Worm (Caenorhabditis elegans): ENCODE results near the gene epg-5.

Gene epg-5

DNA sequence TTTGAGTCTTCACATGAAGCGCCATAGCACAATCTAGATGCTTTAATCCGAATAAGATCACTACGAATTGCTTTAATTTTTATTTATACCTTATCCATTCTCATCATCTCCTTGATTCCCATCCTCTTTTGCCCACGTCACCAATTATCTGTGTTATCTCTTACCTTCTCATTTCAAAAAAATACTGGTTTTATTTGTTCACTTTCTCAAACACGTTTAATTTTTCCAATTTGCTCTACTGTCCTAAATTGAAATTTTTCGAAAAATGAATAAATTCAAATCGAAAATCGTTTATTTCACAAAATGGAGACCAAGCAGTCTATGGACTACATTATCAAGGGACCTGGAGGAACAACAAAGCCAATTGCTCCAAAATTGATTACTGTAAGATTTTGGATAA lies 12.7 kb upstream of the epg-5 start, which contains the start of gene F54H5.3:
F54H5.3 (plus strand) TSS at position 301 of the 400 bp plus-strand sequence.
- TF ChIP-seq pha-4 (tag; optimal IDR thresholded peaks at IDR 0.05) (no peak), nhr-23 (tag; optimal IDR thresholded peaks at IDR 0.05) (no peak), nhr-25 (tag; optimal IDR thresholded peaks at IDR 0.05) (no peak), zag-1 (tag; optimal IDR thresholded peaks at IDR 0.05) (no peak), ceh-9 (tag; optimal IDR thresholded peaks at IDR 0.05) (no peak)

- TF ChIP-seq ceh-16 (tag; optimal IDR thresholded peaks at IDR 0.05) = no peak
- TF ChIP-seq ztf-11 (tag; optimal IDR thresholded peaks at IDR 0.05) = no peak
- TF ChIP-seq pqm-1 (tag; optimal IDR thresholded peaks at IDR 0.05) = no peak
- no peak for TF ChIP-seq nhr-12 (tag; optimal IDR thresholded peaks at IDR 0.05)
- no peak for TF ChIP-seq lin-39 (tag; optimal IDR thresholded peaks at IDR 0.05)
- TF ChIP-seq ama-1 (optimal IDR thresholded peaks at IDR 0.05) = no peak
- TF ChIP-seq elt-3 (tag; optimal IDR thresholded peaks at IDR 0.05) = peak in 1 of 3 experiments; percentile 27
- TF ChIP-seq nfya-1 (tag; optimal IDR thresholded peaks at IDR 0.05; ENCODE audit: insufficient read depth) = no peak
- peak; percentile 19 for TF ChIP-seq nhr-43 (tag; optimal IDR thresholded peaks at IDR 0.05; ENCODE audit: poor library complexity, severe bottlenecking)
- peak; percentile 4 for TF ChIP-seq ceh-28 (tag; optimal IDR thresholded peaks at IDR 0.05)
- peak; percentile 10 for TF ChIP-seq nhr-25 (tag; optimal IDR thresholded peaks at IDR 0.05)
- TF ChIP-seq jun-1 (tag; optimal IDR thresholded peaks at IDR 0.05) = no peak
- peak; percentile 46 for TF ChIP-seq nhr-23 (tag; optimal IDR thresholded peaks at IDR 0.05)
Measured at ce11 chrII:6619007-6619406, 9.8 kb upstream of the epg-5 start.

DNA sequence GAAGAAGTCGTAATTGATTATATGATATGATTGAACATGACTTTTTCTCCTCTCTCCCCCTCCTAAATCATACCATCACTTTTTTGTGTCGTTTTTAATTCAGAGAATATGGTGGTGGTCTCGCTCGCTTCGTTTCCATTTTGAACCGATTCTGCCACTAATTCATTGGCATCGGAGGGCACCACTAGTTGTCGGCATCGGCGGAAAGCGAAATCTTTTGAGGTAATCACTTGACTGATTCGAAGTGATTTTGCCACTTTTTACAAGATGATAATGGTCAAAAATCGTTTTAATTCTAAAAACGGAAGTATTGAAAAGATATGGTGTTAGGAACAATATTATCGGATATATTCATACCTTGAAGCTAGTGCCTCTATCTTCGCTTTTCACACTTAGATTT lies 7.6 kb upstream of the epg-5 start, which contains the start of gene klf-3:
klf-3 (plus strand) TSS at position 109 of the 400 bp plus-strand sequence.
- TF ChIP-seq nhr-67 (tag; optimal IDR thresholded peaks at IDR 0.05) = no peak
- TF ChIP-seq daf-12 (tag; optimal IDR thresholded peaks at IDR 0.05) = no peak
- no peak for TF ChIP-seq ZK546.5 (tag; optimal IDR thresholded peaks at IDR 0.05)
- TF ChIP-seq elt-2 (tag; optimal IDR thresholded peaks at IDR 0.05) = no peak
- TF ChIP-seq nhr-76 (tag; optimal IDR thresholded peaks at IDR 0.05) = no peak
- no peak for TF ChIP-seq lsy-12 (tag; optimal IDR thresholded peaks at IDR 0.05)
- TF ChIP-seq nhr-23 (tag; optimal IDR thresholded peaks at IDR 0.05) = no peak
- TF ChIP-seq R02D3.7 (tag; optimal IDR thresholded peaks at IDR 0.05) = no peak
- no peak for TF ChIP-seq nhr-77 (tag; optimal IDR thresholded peaks at IDR 0.05)
- TF ChIP-seq egl-5 (tag; optimal IDR thresholded peaks at IDR 0.05) = no peak
- TF ChIP-seq ztf-11 (tag; optimal IDR thresholded peaks at IDR 0.05) = no peak

ce11 chrII:6616135-6616534 lies 7.0 kb upstream of the epg-5 start:
- TF ChIP-seq eor-1 (tag; optimal IDR thresholded peaks at IDR 0.05) = no peak
- no peak for TF ChIP-seq lin-39 (tag; optimal IDR thresholded peaks at IDR 0.05)
- TF ChIP-seq elt-2 (tag; optimal IDR thresholded peaks at IDR 0.05) = peak; percentile 88
- TF ChIP-seq jun-1 (tag; optimal IDR thresholded peaks at IDR 0.05) = peak; percentile 79
- TF ChIP-seq nhr-77 (tag; optimal IDR thresholded peaks at IDR 0.05) = no peak
- TF ChIP-seq pqm-1 (tag; optimal IDR thresholded peaks at IDR 0.05) = peak; percentile 65
- no peak for TF ChIP-seq nhr-43 (tag; optimal IDR thresholded peaks at IDR 0.05; ENCODE audit: poor library complexity, severe bottlenecking)
- no peak for TF ChIP-seq elt-3 (tag; optimal IDR thresholded peaks at IDR 0.05)
- no peak for TF ChIP-seq aly-2 (tag; optimal IDR thresholded peaks at IDR 0.05)

- TF ChIP-seq nhr-43 (tag; optimal IDR thresholded peaks at IDR 0.05; ENCODE audit: poor library complexity, severe bottlenecking) (no peak), tbx-2 (tag; optimal IDR thresholded peaks at IDR 0.05) (no peak), nhr-28 (tag; optimal IDR thresholded peaks at IDR 0.05) (no peak), elt-1 (tag; optimal IDR thresholded peaks at IDR 0.05) (no peak), jun-1 (tag; optimal IDR thresholded peaks at IDR 0.05) (no peak), fos-1 (tag; optimal IDR thresholded peaks at IDR 0.05) (no peak), pha-4 (tag; optimal IDR thresholded peaks at IDR 0.05) (peak; percentile 36), eor-1 (tag; optimal IDR thresholded peaks at IDR 0.05) (no peak), zag-1 (tag; optimal IDR thresholded peaks at IDR 0.05) (no peak), ztf-4 (tag; optimal IDR thresholded peaks at IDR 0.05) (no peak), nhr-76 (tag; optimal IDR thresholded peaks at IDR 0.05) (no peak), daf-12 (tag; optimal IDR thresholded peaks at IDR 0.05) (no peak), pqm-1 (tag; optimal IDR thresholded peaks at IDR 0.05) (peak; percentile 90), ztf-11 (tag; optimal IDR thresholded peaks at IDR 0.05) (no peak), snpc-4 (tag; optimal IDR thresholded peaks at IDR 0.05) (no peak), nhr-237 (tag; optimal IDR thresholded peaks at IDR 0.05) (no peak), nhr-77 (tag; optimal IDR thresholded peaks at IDR 0.05) (no peak), elt-3 (tag; optimal IDR thresholded peaks at IDR 0.05) (no peak), skn-1 (tag; optimal IDR thresholded peaks at IDR 0.05) (peak; percentile 50), elt-2 (tag; optimal IDR thresholded peaks at IDR 0.05) (peak; percentile 93)
Measured at ce11 chrII:6615232-6616029, 6.3 kb upstream of the epg-5 start.
